Worm (Caenorhabditis elegans): ENCODE data around the gene ZK250.13.

DNA sequence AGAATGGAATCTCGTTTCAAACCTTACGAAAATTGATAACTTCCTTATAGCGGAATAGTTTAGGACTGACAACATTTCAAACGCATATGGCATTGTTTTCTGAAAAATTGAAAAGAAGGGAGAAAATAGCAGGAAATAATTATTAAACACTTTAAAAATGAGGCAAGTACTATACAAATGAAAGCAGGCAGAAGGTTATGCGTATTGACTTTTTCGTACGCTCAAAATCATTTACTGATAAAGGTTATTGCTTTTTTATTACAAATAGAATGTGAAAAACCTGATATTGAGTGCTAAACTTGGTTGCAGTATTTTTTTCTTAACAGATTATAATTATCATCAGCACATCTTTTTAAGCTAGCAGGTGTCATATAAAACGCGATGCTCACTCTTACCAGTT is at the start of gene ZK250.13:
- TF ChIP-seq snpc-4 (tag; optimal IDR thresholded peaks at IDR 0.05) (no peak), unc-130 (tag; optimal IDR thresholded peaks at IDR 0.05) (no peak), ceh-82 (tag; optimal IDR thresholded peaks at IDR 0.05) (no peak), nhr-28 (tag; optimal IDR thresholded peaks at IDR 0.05) (no peak), nhr-76 (tag; optimal IDR thresholded peaks at IDR 0.05) (no peak), alr-1 (tag; optimal IDR thresholded peaks at IDR 0.05; ENCODE audit: borderline replicate concordance) (no peak), pqm-1 (tag; optimal IDR thresholded peaks at IDR 0.05) (no peak), unc-86 (tag; optimal IDR thresholded peaks at IDR 0.05) (no peak), tbx-2 (tag; optimal IDR thresholded peaks at IDR 0.05) (no peak), jun-1 (tag; optimal IDR thresholded peaks at IDR 0.05) (no peak)

Data from whole organism, L1 larva.